Worm (Caenorhabditis elegans): Measurements from ENCODE around the gene Y4C6B.4.

DNA sequence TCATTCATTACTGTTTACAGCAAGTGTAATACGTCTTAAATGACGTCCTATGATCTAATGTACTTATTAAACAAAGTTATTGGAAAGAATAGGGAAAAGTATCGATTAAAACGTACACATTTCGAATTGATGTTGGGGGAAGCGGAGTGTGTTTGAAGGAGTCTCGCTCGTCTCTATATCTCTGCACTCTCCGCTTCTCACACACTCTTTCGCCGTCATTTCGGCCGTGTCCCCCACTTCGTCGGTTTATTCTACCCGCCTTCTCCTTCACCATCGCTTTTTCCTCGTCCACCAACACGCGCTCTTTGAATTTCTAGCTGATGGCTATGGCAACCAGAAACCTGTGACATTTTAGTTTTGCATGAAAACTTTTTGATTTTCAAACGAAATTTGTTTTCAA, 42.6 kb downstream of the Y4C6B.4 start:
- no peak for TF ChIP-seq ceh-83 (GFP tag; optimal IDR thresholded peaks at IDR 0.05)
- TF ChIP-seq nhr-237 (tag; optimal IDR thresholded peaks at IDR 0.05): no peak
- no peak for TF ChIP-seq elt-1 (tag; optimal IDR thresholded peaks at IDR 0.05; ENCODE audit: borderline replicate concordance, insufficient read depth)
- TF ChIP-seq nhr-2 (tag; optimal IDR thresholded peaks at IDR 0.05): no peak
- no peak for TF ChIP-seq lin-13 (tag; optimal IDR thresholded peaks at IDR 0.05)
- no peak for TF ChIP-seq unc-62 (GFP tag; optimal IDR thresholded peaks at IDR 0.05)
- TF ChIP-seq pha-4 (tag; optimal IDR thresholded peaks at IDR 0.05): no peak
- no peak for TF ChIP-seq lsy-2 (tag; optimal IDR thresholded peaks at IDR 0.05)
- no peak for TF ChIP-seq unc-120 (tag; optimal IDR thresholded peaks at IDR 0.05; ENCODE audit: poor library complexity, severe bottlenecking)
- TF ChIP-seq snpc-4 (tag; optimal IDR thresholded peaks at IDR 0.05): no peak

Measured in whole organism, mixed stage, embryonic.